Worm (Caenorhabditis elegans) whole organism, early embryonic: ENCODE results near the gene abt-4.

Experiments
- F13C5.2 ChIP-seq: sonication (generic microtip); optimal IDR thresholded peaks from 2 replicates; lab custom pipeline; 2017; ENCODE audit warnings: mild to moderate bottlenecking, missing genetic modification characterization, inconsistent platforms, missing compliant biosample characterization
- ama-1 ChIP-seq: fragments of 150-350 bp; optimal IDR thresholded peaks from 2 replicates; lab custom pipeline; 2014
- pes-1 ChIP-seq: fragments of 200-800 bp; sonication (Bioruptor generic); IDR thresholded peaks from 2 replicates; pipeline ENCODE4 v1.3.6; 2022; ENCODE audit warnings: missing genetic modification reagents, missing genetic modification characterization, missing compliant biosample characterization
- scrt-1 ChIP-seq: fragments of 200-800 bp; sonication (Bioruptor generic); IDR thresholded peaks from 2 replicates; pipeline ENCODE4 v1.3.6; 2022; ENCODE audit warnings: missing genetic modification characterization, missing compliant biosample characterization

- no peak for TF ChIP-seq F13C5.2 (tag; lab: Kevin White, UChicago)
- no peak for TF ChIP-seq ama-1 (lab: Kevin White, UChicago)
- no peak for TF ChIP-seq scrt-1 (GFP tag; lab: Robert Waterston, UW)
- TF ChIP-seq pes-1 (GFP tag; lab: Robert Waterston, UW): no peak
Observed at ce11 chrV:351787-352186, 21.3 kb upstream of the abt-4 start.
